Worm (Caenorhabditis elegans) whole organism, L2 larva: Measurements from ENCODE around the gene gst-7.

Experiments
- mdl-1 ChIP-seq, 2 experiments: fragments of 150-350 bp in 1 of 2; sonication (generic microtip) in 1 of 2; optimal IDR thresholded peaks; 2 replicates each; lab custom pipeline; 2017; ENCODE audit warnings: missing biosample characterization in 2 of 2, missing genetic modification characterization in 2 of 2
- nhr-10 ChIP-seq: sonication (generic microtip); optimal IDR thresholded peaks from 2 replicates; lab custom pipeline; 2017; ENCODE audit warnings: missing biosample characterization, missing genetic modification characterization
- unc-62 ChIP-seq: fragments of 150-350 bp; optimal IDR thresholded peaks from 2 replicates; lab custom pipeline; 2014; ENCODE audit warnings: missing biosample characterization, missing genetic modification reagents, missing genetic modification characterization
- zag-1 ChIP-seq: fragments of 150-350 bp; optimal IDR thresholded peaks from 2 replicates; lab custom pipeline; 2014; ENCODE audit warnings: missing biosample characterization, missing genetic modification characterization

DNA sequence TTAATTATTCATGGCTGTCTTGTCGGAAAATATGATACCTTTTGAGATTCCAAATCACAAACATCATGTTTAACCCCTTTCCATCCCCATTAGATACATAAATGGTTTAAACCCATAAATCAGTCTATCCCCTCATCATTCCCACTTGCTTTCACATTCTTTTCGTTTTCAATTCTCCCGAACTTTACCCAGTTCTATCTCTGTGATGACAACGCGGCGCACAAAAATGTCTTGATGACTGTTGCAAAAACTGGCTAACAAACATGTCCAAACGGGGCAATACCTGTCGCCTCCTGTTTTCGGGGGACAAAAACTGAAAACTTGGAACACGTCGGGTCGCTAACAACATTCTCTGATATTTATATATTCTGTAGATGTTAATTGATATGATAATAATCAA lies 15.8 kb upstream of the gst-7 start:
- TF ChIP-seq nhr-10 (tag; lab: Kevin White, UChicago) (no peak), unc-62 (GFP tag; lab: Kevin White, UChicago) (peak; percentile 56), mdl-1 (tag; optimal IDR thresholded peaks at IDR 0.05; lab: Kevin White, UChicago) (no peak), zag-1 (no peak)
